Fruit fly (Drosophila melanogaster) whole organism, pupa: ENCODE measurements around the gene csw.

ENCODE experiments used
- CG10348 ChIP-seq: fragments of 200-800 bp; sonication (Bioruptor generic); IDR thresholded peaks from 2 replicates; pipeline ENCODE4 v1.3.6; 2022; ENCODE audit warnings: missing biosample characterization, missing genetic modification characterization
- CG13204 ChIP-seq: fragments of 200-800 bp; sonication (Bioruptor generic); optimal IDR thresholded peaks from 2 replicates; lab custom pipeline; 2018; ENCODE audit warnings: missing biosample characterization, mild to moderate bottlenecking, missing genetic modification characterization, moderate library complexity
- CG17806 ChIP-seq: fragments of 200-800 bp; sonication (Bioruptor generic); optimal IDR thresholded peaks from 2 replicates; lab custom pipeline; 2018; ENCODE audit warnings: missing biosample characterization, mild to moderate bottlenecking, missing genetic modification characterization, moderate library complexity
- CG32121 ChIP-seq: fragments of 200-800 bp; sonication (Bioruptor generic); IDR thresholded peaks from 2 replicates; pipeline ENCODE4 v1.3.6; 2022; ENCODE audit warnings: missing biosample characterization, missing genetic modification characterization
- CG8159 ChIP-seq: fragments of 200-800 bp; sonication (Bioruptor generic); optimal IDR thresholded peaks from 3 replicates; lab custom pipeline; 2018; ENCODE audit warnings: missing biosample characterization, mild to moderate bottlenecking, missing genetic modification characterization, moderate library complexity
- CG9948 ChIP-seq: fragments of 200-800 bp; sonication (Bioruptor generic); optimal IDR thresholded peaks from 2 replicates; lab custom pipeline; 2018; ENCODE audit warnings: missing biosample characterization, mild to moderate bottlenecking, missing genetic modification characterization, moderate library complexity
- D1 ChIP-seq: fragments of 200-800 bp; sonication (Bioruptor generic); optimal IDR thresholded peaks from 2 replicates; lab custom pipeline; 2018; ENCODE audit warnings: missing biosample characterization, mild to moderate bottlenecking, missing genetic modification characterization, moderate library complexity
- EcR ChIP-seq: fragments of 200-800 bp; sonication (Bioruptor generic); optimal IDR thresholded peaks from 3 replicates; lab custom pipeline; 2019; ENCODE audit warnings: missing biosample characterization, missing genetic modification characterization, mild to moderate bottlenecking, moderate library complexity, missing genetic modification reagents
- Pif1B ChIP-seq: fragments of 200-800 bp; sonication (Bioruptor generic); optimal IDR thresholded peaks from 3 replicates; lab custom pipeline; 2016; ENCODE audit warnings: missing biosample characterization, missing genetic modification characterization
- Snoo ChIP-seq: fragments of 200-800 bp; sonication (Bioruptor generic); optimal IDR thresholded peaks from 3 replicates; lab custom pipeline; 2017; ENCODE audit warnings: missing biosample characterization, mild to moderate bottlenecking, missing genetic modification characterization, inconsistent platforms
- gl ChIP-seq: fragments of 200-800 bp; sonication (Bioruptor generic); optimal IDR thresholded peaks from 2 replicates; lab custom pipeline; 2018; ENCODE audit warnings: missing biosample characterization, mild to moderate bottlenecking, missing genetic modification characterization

DNA sequence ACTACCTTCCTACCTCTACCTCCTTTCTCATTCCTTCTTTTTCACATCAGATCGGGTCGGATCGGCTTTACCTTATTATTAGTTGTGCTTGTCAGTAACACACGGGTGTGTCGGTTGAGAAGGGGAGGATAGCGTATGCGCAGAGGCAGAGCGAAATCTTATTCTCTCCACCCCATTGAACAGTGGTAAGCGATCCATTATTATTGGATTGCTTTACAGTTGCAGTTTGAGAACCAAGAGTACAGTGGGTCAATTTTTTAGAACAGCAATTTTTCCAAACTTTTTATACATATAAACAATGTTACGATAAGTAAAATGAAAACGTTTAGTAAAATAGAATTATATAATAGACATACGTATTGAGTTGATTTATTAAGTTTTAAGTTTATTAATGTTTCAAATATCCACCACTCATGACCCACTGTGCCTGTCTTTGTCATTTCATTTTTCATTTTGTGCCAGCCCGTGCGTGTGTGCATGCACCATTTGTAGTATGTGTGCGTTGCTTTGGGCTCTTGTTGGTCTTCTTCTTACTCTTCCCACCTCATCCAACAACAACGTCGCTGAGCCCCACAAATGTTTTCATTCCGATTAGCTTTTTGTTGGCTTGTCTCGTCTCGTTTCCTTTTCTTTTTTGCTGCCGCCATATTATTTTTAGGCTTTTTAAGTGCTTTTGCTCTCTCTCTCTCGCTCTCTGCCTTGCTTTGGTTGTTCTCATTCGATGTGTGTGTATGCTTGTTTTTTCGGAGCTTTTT lies 43.7 kb downstream of the csw start:
- TF ChIP-seq CG17806 (tag; lab: Kevin White, UChicago) (peak; percentile 99), D1 (tag; lab: Kevin White, UChicago) (peak; percentile 99), CG32121 (GFP tag; lab: Robert Waterston, UW) (peak; percentile 99), Snoo (tag; lab: Kevin White, UChicago) (peak; percentile 97), Pif1B (peak; percentile 97), CG10348 (peak; percentile 94), EcR (GFP tag; lab: Kevin White, UChicago) (peak; percentile 37), CG8159 (peak; percentile 99), CG9948 (peak; percentile 99), gl (tag; lab: Kevin White, UChicago) (peak; percentile 97), CG13204 (GFP tag; lab: Kevin White, UChicago) (peak; percentile 96)
